Fruit fly (Drosophila melanogaster) whole organism, prepupa: ENCODE results near the gene CG17633.
A peak's percentile ranks its signal among the peaks of the same experiment; 100 is the strongest.

ENCODE experiments used
- Blimp-1 ChIP-seq: fragments of 200-800 bp; sonication (Bioruptor generic); optimal IDR thresholded peaks from 3 replicates; lab custom pipeline; 2017; ENCODE audit warnings: missing biosample characterization, missing genetic modification characterization, mild to moderate bottlenecking, moderate library complexity, missing genetic modification reagents
- CG10631 ChIP-seq: fragments of 200-800 bp; sonication (Bioruptor generic); optimal IDR thresholded peaks from 2 replicates; lab custom pipeline; 2016; ENCODE audit warnings: missing biosample characterization, missing genetic modification characterization
- CG10669 ChIP-seq: fragments of 200-800 bp; sonication (Bioruptor generic); optimal IDR thresholded peaks from 3 replicates; lab custom pipeline; 2018; ENCODE audit warnings: missing biosample characterization, mild to moderate bottlenecking, missing genetic modification characterization, moderate library complexity
- CG11294 ChIP-seq: fragments of 200-800 bp; sonication (Bioruptor generic); IDR thresholded peaks from 2 replicates; pipeline ENCODE4 v1.3.6; 2022; ENCODE audit warnings: missing biosample characterization, missing genetic modification characterization
- CG11762 ChIP-seq: fragments of 200-800 bp; sonication (Bioruptor generic); optimal IDR thresholded peaks from 3 replicates; lab custom pipeline; 2016; ENCODE audit warnings: missing biosample characterization, missing genetic modification characterization; ENCODE audit not compliant: insufficient read depth
- CG11902 ChIP-seq: fragments of 200-800 bp; sonication (Bioruptor generic); optimal IDR thresholded peaks from 3 replicates; lab custom pipeline; 2016; ENCODE audit warnings: missing biosample characterization, missing genetic modification characterization
- CG15336 ChIP-seq: fragments of 200-800 bp; sonication (Bioruptor generic); IDR thresholded peaks from 2 replicates; pipeline ENCODE4 v1.3.6; 2022; ENCODE audit warnings: missing biosample characterization, missing genetic modification characterization
- CG1621 ChIP-seq: fragments of 200-800 bp; sonication (Bioruptor generic); optimal IDR thresholded peaks from 3 replicates; lab custom pipeline; 2018; ENCODE audit warnings: missing biosample characterization, mild to moderate bottlenecking, missing genetic modification characterization
- CG16779 ChIP-seq: fragments of 200-800 bp; sonication (Bioruptor generic); optimal IDR thresholded peaks from 3 replicates; lab custom pipeline; 2017; ENCODE audit warnings: missing biosample characterization, mild to moderate bottlenecking, missing genetic modification characterization
- CG32006 ChIP-seq: fragments of 200-800 bp; sonication (Bioruptor generic); optimal IDR thresholded peaks from 3 replicates; lab custom pipeline; 2017; ENCODE audit warnings: missing biosample characterization, mild to moderate bottlenecking, missing genetic modification characterization
- CG34406 ChIP-seq: fragments of 200-800 bp; sonication (Bioruptor generic); optimal IDR thresholded peaks from 3 replicates; lab custom pipeline; 2016; ENCODE audit warnings: missing biosample characterization, missing genetic modification characterization
- CG3919 ChIP-seq: fragments of 200-800 bp; sonication (Bioruptor generic); optimal IDR thresholded peaks from 3 replicates; lab custom pipeline; 2016; ENCODE audit warnings: missing biosample characterization, missing genetic modification characterization
- CG6163 ChIP-seq: fragments of 200-800 bp; sonication (Bioruptor generic); IDR thresholded peaks from 3 replicates; pipeline ENCODE4 v1.3.6; 2022; ENCODE audit warnings: missing biosample characterization, missing genetic modification characterization
- CG6276 ChIP-seq: fragments of 200-800 bp; sonication (Bioruptor generic); optimal IDR thresholded peaks from 2 replicates; lab custom pipeline; 2017; ENCODE audit warnings: missing biosample characterization, mild to moderate bottlenecking, missing genetic modification characterization
- CG6808 ChIP-seq: fragments of 200-800 bp; sonication (Bioruptor generic); optimal IDR thresholded peaks from 3 replicates; lab custom pipeline; 2017; ENCODE audit warnings: missing biosample characterization, missing genetic modification characterization, mild to moderate bottlenecking, moderate library complexity, missing genetic modification reagents
- CG6854 ChIP-seq: fragments of 200-800 bp; sonication (Bioruptor generic); optimal IDR thresholded peaks from 2 replicates; lab custom pipeline; 2017; ENCODE audit warnings: missing biosample characterization, mild to moderate bottlenecking, missing genetic modification characterization
- CG8119 ChIP-seq: fragments of 200-800 bp; sonication (Bioruptor generic); IDR thresholded peaks from 3 replicates; pipeline ENCODE4 v1.3.6; 2022; ENCODE audit warnings: missing biosample characterization, missing genetic modification characterization
- CG8319 ChIP-seq: fragments of 200-800 bp; sonication (Bioruptor generic); optimal IDR thresholded peaks from 3 replicates; lab custom pipeline; 2016; ENCODE audit warnings: missing biosample characterization, missing genetic modification characterization
- CG8632 ChIP-seq: fragments of 200-800 bp; sonication (Bioruptor generic); optimal IDR thresholded peaks from 3 replicates; lab custom pipeline; 2016; ENCODE audit warnings: missing biosample characterization, missing genetic modification characterization
- CG9139 ChIP-seq: fragments of 200-800 bp; sonication (Bioruptor generic); optimal IDR thresholded peaks from 3 replicates; lab custom pipeline; 2017; ENCODE audit warnings: missing biosample characterization, mild to moderate bottlenecking, missing genetic modification characterization
- Eip75B ChIP-seq: fragments of 200-800 bp; sonication (Bioruptor generic); optimal IDR thresholded peaks from 3 replicates; lab custom pipeline; 2016; ENCODE audit warnings: missing biosample characterization, missing genetic modification characterization
- Eip78C ChIP-seq: fragments of 200-800 bp; sonication (Bioruptor generic); peaks from one replicate; lab custom pipeline; 2016; ENCODE audit warnings: missing biosample characterization, missing genetic modification characterization
- Eip93F ChIP-seq: fragments of 200-800 bp; sonication (Bioruptor generic); optimal IDR thresholded peaks from 2 replicates; lab custom pipeline; 2016; ENCODE audit warnings: missing biosample characterization, mild to moderate bottlenecking, missing genetic modification characterization
- Ets21C ChIP-seq: fragments of 200-800 bp; sonication (Bioruptor generic); optimal IDR thresholded peaks from 3 replicates; lab custom pipeline; 2016; ENCODE audit warnings: missing biosample characterization, missing genetic modification characterization
- Ets96B ChIP-seq: fragments of 200-800 bp; optimal IDR thresholded peaks from 2 replicates; lab custom pipeline; 2019; ENCODE audit warnings: missing biosample characterization, mild to moderate bottlenecking, missing genetic modification characterization, moderate library complexity
- Gug ChIP-seq: fragments of 200-800 bp; sonication (Bioruptor generic); IDR thresholded peaks from 2 replicates; pipeline ENCODE4 v1.3.6; 2022; ENCODE audit warnings: missing biosample characterization, missing genetic modification characterization
- Hr39 ChIP-seq: fragments of 200-800 bp; sonication (Bioruptor generic); optimal IDR thresholded peaks from 2 replicates; lab custom pipeline; 2016; ENCODE audit warnings: missing biosample characterization, missing genetic modification characterization
- Hr4 ChIP-seq: fragments of 200-800 bp; sonication (Bioruptor generic); optimal IDR thresholded peaks from 3 replicates; lab custom pipeline; 2016; ENCODE audit warnings: missing biosample characterization, missing genetic modification characterization
- Lpt ChIP-seq: fragments of 200-800 bp; sonication (Bioruptor generic); optimal IDR thresholded peaks from 3 replicates; lab custom pipeline; 2016; ENCODE audit warnings: missing biosample characterization, missing genetic modification characterization
- OdsH ChIP-seq: fragments of 200-800 bp; sonication (Bioruptor generic); optimal IDR thresholded peaks from 3 replicates; lab custom pipeline; 2016; ENCODE audit warnings: missing biosample characterization, missing genetic modification characterization
- Sox102F ChIP-seq: fragments of 200-800 bp; sonication (Bioruptor generic); optimal IDR thresholded peaks from 2 replicates; lab custom pipeline; 2016; ENCODE audit warnings: missing biosample characterization, mild to moderate bottlenecking, missing genetic modification characterization
- Sox15 ChIP-seq: fragments of 200-800 bp; sonication (Bioruptor generic); optimal IDR thresholded peaks from 3 replicates; lab custom pipeline; 2016; ENCODE audit warnings: missing biosample characterization, missing genetic modification characterization
- achi ChIP-seq: fragments of 200-800 bp; sonication (Bioruptor generic); optimal IDR thresholded peaks from 3 replicates; lab custom pipeline; 2016; ENCODE audit warnings: missing biosample characterization, missing genetic modification characterization
- cyc ChIP-seq: fragments of 200-800 bp; sonication (Bioruptor generic); optimal IDR thresholded peaks from 3 replicates; lab custom pipeline; 2016; ENCODE audit warnings: missing biosample characterization, missing genetic modification characterization
- dsx ChIP-seq: fragments of 200-800 bp; optimal IDR thresholded peaks from 3 replicates; lab custom pipeline; 2019; ENCODE audit warnings: missing biosample characterization, mild to moderate bottlenecking, missing genetic modification characterization, moderate library complexity; ENCODE audit not compliant: poor library complexity, severe bottlenecking
- eg ChIP-seq: fragments of 200-800 bp; sonication (Bioruptor generic); IDR thresholded peaks from 3 replicates; pipeline ENCODE4 v1.3.6; 2022; ENCODE audit warnings: missing biosample characterization, missing genetic modification characterization
- fd59A ChIP-seq: fragments of 200-800 bp; sonication (Bioruptor generic); optimal IDR thresholded peaks from 2 replicates; lab custom pipeline; 2017; ENCODE audit warnings: missing biosample characterization, mild to moderate bottlenecking, missing genetic modification characterization, missing genetic modification reagents
- fd85E ChIP-seq: fragments of 200-800 bp; sonication (Bioruptor generic); optimal IDR thresholded peaks from 3 replicates; lab custom pipeline; 2016; ENCODE audit warnings: missing biosample characterization, missing genetic modification characterization
- fkh ChIP-seq: fragments of 200-800 bp; sonication (Bioruptor generic); optimal IDR thresholded peaks from 3 replicates; lab custom pipeline; 2017; ENCODE audit warnings: missing biosample characterization, mild to moderate bottlenecking, missing genetic modification characterization, moderate library complexity
- lz ChIP-seq: fragments of 200-800 bp; sonication (Bioruptor generic); optimal IDR thresholded peaks from 3 replicates; lab custom pipeline; 2016; ENCODE audit warnings: missing biosample characterization, missing genetic modification characterization
- net ChIP-seq: fragments of 200-800 bp; sonication (Bioruptor generic); optimal IDR thresholded peaks from 3 replicates; lab custom pipeline; 2016; ENCODE audit warnings: missing biosample characterization, missing genetic modification characterization
- pdm3 ChIP-seq: fragments of 200-800 bp; sonication (Bioruptor generic); optimal IDR thresholded peaks from 3 replicates; lab custom pipeline; 2016; ENCODE audit warnings: missing biosample characterization, missing genetic modification characterization
- spab ChIP-seq: fragments of 200-800 bp; sonication (Bioruptor generic); optimal IDR thresholded peaks from 2 replicates; lab custom pipeline; 2017; ENCODE audit warnings: missing biosample characterization, mild to moderate bottlenecking, missing genetic modification characterization, missing genetic modification reagents
- ss ChIP-seq, 2 experiments: fragments of 200-800 bp; sonication (Bioruptor generic); optimal IDR thresholded peaks; 2 replicates in 1 of 2; 3 replicates in 1 of 2; lab custom pipeline; 2017 to 2018; ENCODE audit warnings: mild to moderate bottlenecking in 2 of 2, missing biosample characterization in 2 of 2, missing genetic modification characterization in 2 of 2, moderate library complexity in 1 of 2
- svp ChIP-seq: fragments of 200-800 bp; sonication (Bioruptor generic); peaks from one replicate; lab custom pipeline; 2016; ENCODE audit warnings: missing biosample characterization, missing genetic modification characterization
- topi ChIP-seq: fragments of 200-800 bp; sonication (Bioruptor generic); optimal IDR thresholded peaks from 3 replicates; lab custom pipeline; 2016; ENCODE audit warnings: missing biosample characterization, missing genetic modification characterization
- vri ChIP-seq: fragments of 200-800 bp; sonication (Bioruptor generic); optimal IDR thresholded peaks from 3 replicates; lab custom pipeline; 2016; ENCODE audit warnings: missing biosample characterization, mild to moderate bottlenecking, missing genetic modification characterization

Gene CG17633

dm6 chr2L:9754817-9755216, 14.0 kb upstream of the CG17633 start:
- TF ChIP-seq CG11294 (no peak), Eip78C (GFP tag; lab: Kevin White, UChicago) (peak; percentile 70), svp (GFP tag; lab: Kevin White, UChicago) (peak; percentile 62), Ets96B (tag; lab: Kevin White, UChicago) (peak; percentile 21), Hr39 (GFP tag; lab: Kevin White, UChicago) (no peak), CG32006 (peak; percentile 34), CG10669 (GFP tag; lab: Kevin White, UChicago) (peak; percentile 5), ss (GFP tag; optimal IDR thresholded peaks at IDR 0.05; lab: Kevin White, UChicago) (peak in 1 of 2 experiments; percentile 19)
- TF ChIP-seq, all 60 proteins: peak for 6

dm6 chr2L:9757990-9758814, 10.7 kb upstream of the CG17633 start, which contains the start of gene zf30C:
Gene zf30C (plus strand): TSS chr2L:9758342.
- TF ChIP-seq spab (GFP tag; lab: Kevin White, UChicago) (peak; percentile 57), CG1621 (tag; lab: Kevin White, UChicago) (peak; percentile 58), CG6808 (GFP tag; lab: Kevin White, UChicago) (peak; percentile 54), CG34406 (GFP tag; lab: Kevin White, UChicago) (peak; percentile 74), CG8119 (GFP tag; lab: Robert Waterston, UW) (peak; percentile 73), cyc (peak; percentile 94), CG6854 (GFP tag; lab: Kevin White, UChicago) (no peak), Blimp-1 (GFP tag; lab: Kevin White, UChicago) (peak; percentile 23), Eip93F (GFP tag; lab: Kevin White, UChicago) (peak; percentile 23), dsx (GFP tag; lab: Kevin White, UChicago) (peak; percentile 52), lz (GFP tag; lab: Kevin White, UChicago) (peak; percentile 92), Hr39 (GFP tag; lab: Kevin White, UChicago) (peak; percentile 95), CG16779 (tag; lab: Kevin White, UChicago) (peak; percentile 57), Sox102F (GFP tag; lab: Kevin White, UChicago) (peak; percentile 87), Gug (GFP tag; lab: Robert Waterston, UW) (peak; percentile 67), CG6163 (GFP tag; lab: Robert Waterston, UW) (peak; percentile 93), fd59A (GFP tag; lab: Kevin White, UChicago) (peak; percentile 61), CG3919 (GFP tag; lab: Kevin White, UChicago) (peak; percentile 96), CG8319 (peak; percentile 86), CG11902 (GFP tag; lab: Kevin White, UChicago) (peak; percentile 86), svp (GFP tag; lab: Kevin White, UChicago) (peak; percentile 96), Sox15 (GFP tag; lab: Kevin White, UChicago) (peak; percentile 80), fd85E (GFP tag; lab: Kevin White, UChicago) (peak; percentile 53), topi (GFP tag; lab: Kevin White, UChicago) (peak; percentile 88), Eip78C (GFP tag; lab: Kevin White, UChicago) (peak; percentile 96), vri (peak; percentile 84), CG11762 (peak; percentile 72), CG11294 (peak; percentile 79), Lpt (GFP tag; lab: Kevin White, UChicago) (peak; percentile 78), eg (GFP tag; lab: Robert Waterston, UW) (peak; percentile 92), CG8632 (peak; percentile 80), CG6276 (GFP tag; lab: Kevin White, UChicago) (peak; percentile 67), CG10669 (GFP tag; lab: Kevin White, UChicago) (peak; percentile 73), CG10631 (peak; percentile 91), net (GFP tag; lab: Kevin White, UChicago) (peak; percentile 86), achi (peak; percentile 90), fkh (GFP tag; lab: Kevin White, UChicago) (peak; percentile 40), Ets21C (GFP tag; lab: Kevin White, UChicago) (peak; percentile 87), CG9139 (no peak), Eip75B (peak; percentile 91), ss (GFP tag; optimal IDR thresholded peaks at IDR 0.05; lab: Kevin White, UChicago) (peak in 1 of 2 experiments; percentile 50), CG15336 (peak; percentile 75), OdsH (peak; percentile 90), pdm3 (peak; percentile 93), Hr4 (GFP tag; lab: Kevin White, UChicago) (peak; percentile 93)
